Fruit fly (Drosophila melanogaster) whole organism, pupa: ENCODE results near the gene CG46307.
A peak's percentile ranks its signal among the peaks of the same experiment; 100 is the strongest.

Experiments
- CG10348 ChIP-seq: fragments of 200-800 bp; sonication (Bioruptor generic); IDR thresholded peaks from 2 replicates; pipeline ENCODE4 v1.3.6; 2022; ENCODE audit warnings: missing biosample characterization, missing genetic modification characterization
- CG12605 ChIP-seq: fragments of 200-800 bp; sonication (Bioruptor generic); IDR thresholded peaks from 2 replicates; pipeline ENCODE4 v1.3.6; 2022; ENCODE audit warnings: missing biosample characterization, missing genetic modification characterization
- CG13204 ChIP-seq: fragments of 200-800 bp; sonication (Bioruptor generic); optimal IDR thresholded peaks from 2 replicates; lab custom pipeline; 2018; ENCODE audit warnings: missing biosample characterization, mild to moderate bottlenecking, missing genetic modification characterization, moderate library complexity
- CG14655 ChIP-seq: fragments of 200-800 bp; sonication (Bioruptor generic); optimal IDR thresholded peaks from 3 replicates; lab custom pipeline; 2017; ENCODE audit warnings: mild to moderate bottlenecking, missing biosample characterization, missing genetic modification reagents, missing genetic modification characterization
- CG15710 ChIP-seq: fragments of 200-800 bp; sonication (Bioruptor generic); optimal IDR thresholded peaks from 2 replicates; lab custom pipeline; 2018; ENCODE audit warnings: missing biosample characterization, mild to moderate bottlenecking, missing genetic modification characterization, moderate library complexity
- CG17806 ChIP-seq: fragments of 200-800 bp; sonication (Bioruptor generic); optimal IDR thresholded peaks from 2 replicates; lab custom pipeline; 2018; ENCODE audit warnings: missing biosample characterization, mild to moderate bottlenecking, missing genetic modification characterization, moderate library complexity
- CG32121 ChIP-seq: fragments of 200-800 bp; sonication (Bioruptor generic); IDR thresholded peaks from 2 replicates; pipeline ENCODE4 v1.3.6; 2022; ENCODE audit warnings: missing biosample characterization, missing genetic modification characterization
- CG34367 ChIP-seq: fragments of 200-800 bp; sonication (Bioruptor generic); optimal IDR thresholded peaks from 2 replicates; lab custom pipeline; 2018; ENCODE audit warnings: missing biosample characterization, mild to moderate bottlenecking, missing genetic modification characterization
- CG4496 ChIP-seq: fragments of 200-800 bp; sonication (Bioruptor generic); IDR thresholded peaks from 3 replicates; pipeline ENCODE4 v1.3.6; 2022; ENCODE audit warnings: missing biosample characterization, missing genetic modification characterization
- CG8159 ChIP-seq: fragments of 200-800 bp; sonication (Bioruptor generic); optimal IDR thresholded peaks from 3 replicates; lab custom pipeline; 2018; ENCODE audit warnings: missing biosample characterization, mild to moderate bottlenecking, missing genetic modification characterization, moderate library complexity
- CG8301 ChIP-seq: fragments of 200-800 bp; sonication (Bioruptor generic); optimal IDR thresholded peaks from 2 replicates; lab custom pipeline; 2018; ENCODE audit warnings: missing biosample characterization, mild to moderate bottlenecking, missing genetic modification characterization
- CG9948 ChIP-seq: fragments of 200-800 bp; sonication (Bioruptor generic); optimal IDR thresholded peaks from 2 replicates; lab custom pipeline; 2018; ENCODE audit warnings: missing biosample characterization, mild to moderate bottlenecking, missing genetic modification characterization, moderate library complexity
- D1 ChIP-seq: fragments of 200-800 bp; sonication (Bioruptor generic); optimal IDR thresholded peaks from 2 replicates; lab custom pipeline; 2018; ENCODE audit warnings: missing biosample characterization, mild to moderate bottlenecking, missing genetic modification characterization, moderate library complexity
- EcR ChIP-seq: fragments of 200-800 bp; sonication (Bioruptor generic); optimal IDR thresholded peaks from 3 replicates; lab custom pipeline; 2019; ENCODE audit warnings: missing biosample characterization, missing genetic modification characterization, mild to moderate bottlenecking, moderate library complexity, missing genetic modification reagents
- Ets98B ChIP-seq: fragments of 200-800 bp; sonication (Bioruptor generic); IDR thresholded peaks from 2 replicates; pipeline ENCODE4 v1.3.6; 2022; ENCODE audit warnings: missing biosample characterization, missing genetic modification characterization
- Pif1A ChIP-seq: fragments of 200-800 bp; sonication (Bioruptor generic); optimal IDR thresholded peaks from 3 replicates; lab custom pipeline; 2016; ENCODE audit warnings: missing biosample characterization, missing genetic modification characterization
- Pif1B ChIP-seq: fragments of 200-800 bp; sonication (Bioruptor generic); optimal IDR thresholded peaks from 3 replicates; lab custom pipeline; 2016; ENCODE audit warnings: missing biosample characterization, missing genetic modification characterization
- Snoo ChIP-seq: fragments of 200-800 bp; sonication (Bioruptor generic); optimal IDR thresholded peaks from 3 replicates; lab custom pipeline; 2017; ENCODE audit warnings: missing biosample characterization, mild to moderate bottlenecking, missing genetic modification characterization, inconsistent platforms
- fd96Ca ChIP-seq: fragments of 200-800 bp; sonication (Bioruptor generic); IDR thresholded peaks from 3 replicates; pipeline ENCODE4 v1.3.6; 2022; ENCODE audit warnings: missing biosample characterization, missing genetic modification characterization
- gl ChIP-seq: fragments of 200-800 bp; sonication (Bioruptor generic); optimal IDR thresholded peaks from 2 replicates; lab custom pipeline; 2018; ENCODE audit warnings: missing biosample characterization, mild to moderate bottlenecking, missing genetic modification characterization
- rn ChIP-seq: fragments of 200-800 bp; sonication (Bioruptor generic); IDR thresholded peaks from 2 replicates; pipeline ENCODE4 v1.3.6; 2022; ENCODE audit warnings: missing biosample characterization, missing genetic modification characterization

Gene CG46307

dm6 chr2L:21089075-21089474 lies 15.3 kb upstream of the CG46307 start, which contains the start of gene CG9259:
Gene CG9259 (plus strand): TSS chr2L:21089375.
- TF ChIP-seq CG13204 (GFP tag; lab: Kevin White, UChicago) (no peak), Pif1B (GFP tag; lab: Kevin White, UChicago) (no peak), CG9948 (tag; lab: Kevin White, UChicago) (no peak)

- TF ChIP-seq CG12605 (GFP tag; lab: Robert Waterston, UW): no peak
- no peak for TF ChIP-seq rn
- TF ChIP-seq D1: no peak
- no peak for TF ChIP-seq CG4496 (GFP tag; lab: Robert Waterston, UW)
- TF ChIP-seq Pif1A (GFP tag; lab: Kevin White, UChicago): no peak
- no peak for TF ChIP-seq CG10348 (GFP tag; lab: Robert Waterston, UW)
- no peak for TF ChIP-seq CG9948 (tag; lab: Kevin White, UChicago)
- TF ChIP-seq CG17806 (tag; lab: Kevin White, UChicago): no peak
- TF ChIP-seq Pif1B (GFP tag; lab: Kevin White, UChicago): no peak
- TF ChIP-seq, all 21 proteins: peak for 0
These were observed 13.4 kb upstream of the CG46307 start, which contains the start of gene CG14397 for dm6 chr2L:21090958-21091357. Gene CG14397 (plus strand): TSS chr2L:21091227.

- TF ChIP-seq CG34367 (tag; lab: Kevin White, UChicago) (peak; percentile 47), CG14655 (peak; percentile 46), CG15710 (tag; lab: Kevin White, UChicago) (peak; percentile 29), fd96Ca (peak; percentile 81), CG9948 (tag; lab: Kevin White, UChicago) (peak; percentile 27), D1 (peak; percentile 40), CG4496 (GFP tag; lab: Robert Waterston, UW) (peak; percentile 94), CG32121 (GFP tag; lab: Robert Waterston, UW) (peak; percentile 78), CG8159 (peak; percentile 51), gl (peak; percentile 78), CG13204 (GFP tag; lab: Kevin White, UChicago) (peak; percentile 66), CG8301 (peak; percentile 51), CG17806 (tag; lab: Kevin White, UChicago) (peak; percentile 51), Ets98B (peak; percentile 89), Pif1B (GFP tag; lab: Kevin White, UChicago) (peak; percentile 76), CG12605 (GFP tag; lab: Robert Waterston, UW) (peak; percentile 90), Pif1A (GFP tag; lab: Kevin White, UChicago) (peak; percentile 84), EcR (peak; percentile 9), rn (peak; percentile 24; the same call in 1 of the 2 replicates), CG10348 (GFP tag; lab: Robert Waterston, UW) (no peak), Snoo (peak; percentile 33)
These were observed 7.8 kb upstream of the CG46307 start, which contains the start of gene CG34136 for dm6 chr2L:21096448-21096994. Gene CG34136 (plus strand): TSS chr2L:21096922.

dm6 chr2L:21097850-21098249 lies 6.5 kb upstream of the CG46307 start:
- TF ChIP-seq CG9948 (tag; lab: Kevin White, UChicago) (no peak), Snoo (no peak), gl (no peak), CG13204 (GFP tag; lab: Kevin White, UChicago) (no peak), fd96Ca (no peak), EcR (no peak), Ets98B (no peak), CG34367 (tag; lab: Kevin White, UChicago) (no peak), CG10348 (GFP tag; lab: Robert Waterston, UW) (no peak), CG14655 (no peak), CG8301 (no peak), CG15710 (tag; lab: Kevin White, UChicago) (no peak), D1 (no peak), rn (no peak), Pif1A (GFP tag; lab: Kevin White, UChicago) (no peak), CG32121 (GFP tag; lab: Robert Waterston, UW) (no peak), Pif1B (GFP tag; lab: Kevin White, UChicago) (no peak), CG12605 (GFP tag; lab: Robert Waterston, UW) (no peak), CG8159 (no peak), CG17806 (tag; lab: Kevin White, UChicago) (no peak)

dm6 chr2L:21102399-21103108 lies 1.8 kb upstream of the CG46307 start, which contains the start of gene CG9257:
Gene CG9257 (plus strand): TSS chr2L:21102743.
- no peak for TF ChIP-seq EcR
- TF ChIP-seq CG14655: no peak
- TF ChIP-seq CG15710 (tag; lab: Kevin White, UChicago): peak; percentile 3
- TF ChIP-seq CG17806 (tag; lab: Kevin White, UChicago): no peak
- TF ChIP-seq, all 21 proteins: peak for 1

- TF ChIP-seq rn (no peak), D1 (no peak), Pif1B (GFP tag; lab: Kevin White, UChicago) (no peak), CG14655 (no peak)
These were observed 759 bp downstream of the CG46307 start for dm6 chr2L:21105127-21105526.
